Fruit fly (Drosophila melanogaster) whole organism, wandering third instar larva: ENCODE measurements around the gene Or71a.
A peak's percentile ranks its signal among the peaks of the same experiment; 100 is the strongest.

Experiments
- Dfd ChIP-seq: fragments of >200 bp; optimal IDR thresholded peaks from 2 replicates; lab custom pipeline; 2017; ENCODE audit warnings: missing biosample characterization, missing genetic modification characterization
- h ChIP-seq: fragments of 200-800 bp; sonication (Bioruptor generic); optimal IDR thresholded peaks from 3 replicates; lab custom pipeline; 2016; ENCODE audit warnings: missing biosample characterization, mild to moderate bottlenecking, missing genetic modification characterization
- pan ChIP-seq: fragments of >200 bp; optimal IDR thresholded peaks from 2 replicates; lab custom pipeline; 2017

DNA sequence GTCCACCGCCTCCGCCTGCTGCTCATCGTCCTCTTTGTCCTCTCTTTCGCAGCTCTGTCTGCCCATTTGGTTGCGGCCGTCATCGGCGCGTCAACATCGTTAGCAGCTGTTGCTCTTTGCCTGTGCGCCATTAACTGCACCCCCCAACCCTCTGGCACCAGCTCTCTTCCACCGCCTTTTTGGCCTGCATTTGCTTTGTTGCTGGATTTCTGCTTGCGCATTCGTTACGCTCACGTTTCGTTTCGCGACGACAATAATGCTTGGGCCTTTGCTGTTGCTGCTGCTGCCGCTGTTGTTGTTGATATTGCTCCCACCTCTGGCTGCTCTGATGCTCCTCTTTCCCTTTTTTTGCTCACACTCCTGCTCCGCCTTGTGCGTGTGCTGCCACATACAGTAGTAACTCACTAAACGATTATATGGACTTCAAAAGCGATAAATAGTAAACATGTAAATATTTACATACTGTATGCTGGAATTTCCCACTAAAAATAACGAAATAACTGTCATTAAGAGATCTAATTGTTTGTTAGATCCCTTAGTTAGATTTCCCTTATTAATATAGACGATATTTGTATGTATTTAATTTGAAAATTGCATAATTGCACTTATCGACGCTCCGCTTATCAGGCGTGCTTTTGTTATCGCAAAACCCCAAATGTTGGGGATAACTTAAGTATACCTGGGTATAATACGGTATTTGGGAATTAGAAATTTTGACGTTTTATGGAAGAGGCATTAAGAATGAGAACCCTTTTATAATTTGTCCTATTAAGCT is 23.6 kb upstream of the Or71a start:
- TF ChIP-seq h (GFP tag; lab: Kevin White, UChicago) = peak; percentile 46
- TF ChIP-seq pan (lab: Kevin White, UChicago) = no peak
- TF ChIP-seq Dfd (GFP tag; lab: Kevin White, UChicago) = no peak
